Fruit fly (Drosophila melanogaster) whole organism, embryonic: Measurements from ENCODE around the gene CG31204.

Source experiments
- Awh ChIP-seq: fragments of 200-800 bp; sonication (Bioruptor generic); IDR thresholded peaks from 2 replicates; pipeline ENCODE4, ENCODE4 v1.3.6; 2022; ENCODE audit warnings: missing biosample characterization, missing genetic modification characterization
- Bdp1 ChIP-seq: fragments of 200-800 bp; sonication (Bioruptor generic); optimal IDR thresholded peaks from 3 replicates; lab custom pipeline; 2016; ENCODE audit warnings: missing biosample characterization, missing genetic modification characterization
- CG10321 ChIP-seq: fragments of 200-800 bp; sonication (Bioruptor generic); IDR thresholded peaks from 2 replicates; pipeline ENCODE4 v1.3.6; 2022; ENCODE audit warnings: missing biosample characterization, missing genetic modification characterization
- CG10431 ChIP-seq: fragments of 200-800 bp; sonication (Bioruptor generic); optimal IDR thresholded peaks from 3 replicates; lab custom pipeline; 2018; ENCODE audit warnings: missing biosample characterization, mild to moderate bottlenecking, missing genetic modification characterization
- CG10462 ChIP-seq: fragments of 200-800 bp; sonication (Bioruptor generic); optimal IDR thresholded peaks from 2 replicates; lab custom pipeline; 2016; ENCODE audit warnings: missing biosample characterization, missing genetic modification characterization
- CG12104 ChIP-seq: fragments of 200-800 bp; sonication (Bioruptor generic); optimal IDR thresholded peaks from 3 replicates; lab custom pipeline; 2016; ENCODE audit warnings: missing biosample characterization, missing genetic modification characterization
- CG12942 ChIP-seq: fragments of 200-800 bp; sonication (Bioruptor generic); optimal IDR thresholded peaks from 3 replicates; lab custom pipeline; 2016; ENCODE audit warnings: missing biosample characterization, missing genetic modification characterization
- CG13775 ChIP-seq: fragments of 200-800 bp; sonication (Bioruptor generic); optimal IDR thresholded peaks from 3 replicates; lab custom pipeline; 2017; ENCODE audit warnings: missing biosample characterization, mild to moderate bottlenecking, missing genetic modification characterization
- CG1602 ChIP-seq: fragments of 200-800 bp; sonication (Bioruptor generic); optimal IDR thresholded peaks from 3 replicates; lab custom pipeline; 2016; ENCODE audit warnings: missing biosample characterization, missing genetic modification characterization
- CG17328 ChIP-seq: fragments of 200-800 bp; sonication (Bioruptor generic); IDR thresholded peaks from 2 replicates; pipeline ENCODE4 v1.3.6; 2022; ENCODE audit warnings: missing biosample characterization, missing genetic modification characterization
- CG1792 ChIP-seq: fragments of 200-800 bp; sonication (Bioruptor generic); optimal IDR thresholded peaks from 2 replicates; lab custom pipeline; 2016; ENCODE audit warnings: missing biosample characterization, missing genetic modification characterization
- CG2889 ChIP-seq: fragments of 200-800 bp; sonication (Bioruptor generic); IDR thresholded peaks from 3 replicates; pipeline ENCODE4 v1.3.6; 2022; ENCODE audit warnings: missing biosample characterization, missing genetic modification characterization
- CG3847 ChIP-seq: fragments of 200-800 bp; sonication (Bioruptor generic); IDR thresholded peaks from 2 replicates; pipeline ENCODE4 v1.3.6; 2022; ENCODE audit warnings: missing biosample characterization, missing genetic modification characterization
- CG6254 ChIP-seq: fragments of 200-800 bp; sonication (Bioruptor generic); optimal IDR thresholded peaks from 3 replicates; lab custom pipeline; 2017; ENCODE audit warnings: mild to moderate bottlenecking, missing biosample characterization, missing genetic modification reagents, missing genetic modification characterization
- CG6854 ChIP-seq: fragments of 200-800 bp; sonication (Bioruptor generic); optimal IDR thresholded peaks from 3 replicates; lab custom pipeline; 2017; ENCODE audit warnings: missing biosample characterization, mild to moderate bottlenecking, missing genetic modification characterization
- CG7745 ChIP-seq: fragments of 200-800 bp; sonication (Bioruptor generic); optimal IDR thresholded peaks from 2 replicates; lab custom pipeline; 2018; ENCODE audit warnings: missing biosample characterization, mild to moderate bottlenecking, missing genetic modification characterization, moderate library complexity
- CG8924 ChIP-seq: fragments of 200-800 bp; optimal IDR thresholded peaks from 3 replicates; lab custom pipeline; 2019; ENCODE audit warnings: missing biosample characterization, mild to moderate bottlenecking, missing genetic modification characterization, moderate library complexity
- CG9215 ChIP-seq: fragments of 200-800 bp; sonication (Bioruptor generic); IDR thresholded peaks from 2 replicates; pipeline ENCODE4 v1.3.6; 2022; ENCODE audit warnings: missing biosample characterization, missing genetic modification characterization
- CG9727 ChIP-seq: fragments of 200-800 bp; sonication (Bioruptor generic); optimal IDR thresholded peaks from 3 replicates; lab custom pipeline; 2017; ENCODE audit warnings: missing biosample characterization, mild to moderate bottlenecking, missing genetic modification characterization
- CrebB ChIP-seq: fragments of 200-800 bp; sonication (Bioruptor generic); optimal IDR thresholded peaks from 3 replicates; lab custom pipeline; 2018; ENCODE audit warnings: missing biosample characterization, mild to moderate bottlenecking, missing genetic modification characterization
- D ChIP-seq, 2 experiments: fragments of 200-800 bp in 1 of 2; fragments of >200 bp in 1 of 2; sonication (Bioruptor generic) in 1 of 2; optimal IDR thresholded peaks; 2 replicates in 1 of 2; 3 replicates in 1 of 2; lab custom pipeline; 2017; ENCODE audit warnings: mild to moderate bottlenecking in 1 of 2, missing biosample characterization in 1 of 2, missing genetic modification characterization in 1 of 2, missing genetic modification reagents in 1 of 2
- Dad ChIP-seq: fragments of 200-800 bp; sonication (Bioruptor generic); optimal IDR thresholded peaks from 3 replicates; lab custom pipeline; 2016; ENCODE audit warnings: missing biosample characterization, missing genetic modification characterization
- Gug ChIP-seq: fragments of 200-800 bp; sonication (Bioruptor generic); IDR thresholded peaks from 4 replicates; pipeline ENCODE4 v1.3.6; 2022; ENCODE audit warnings: missing biosample characterization, missing genetic modification characterization
- HLH4C ChIP-seq: fragments of 200-800 bp; sonication (Bioruptor generic); IDR thresholded peaks from 3 replicates; pipeline ENCODE4 v1.3.6; 2022; ENCODE audit warnings: missing biosample characterization, missing genetic modification characterization; ENCODE audit not compliant: partially characterized antibody
- HLHmδ ChIP-seq: fragments of 200-800 bp; sonication (Bioruptor generic); optimal IDR thresholded peaks from 2 replicates; lab custom pipeline; 2018; ENCODE audit warnings: missing biosample characterization, mild to moderate bottlenecking, missing genetic modification characterization, moderate library complexity
- HmgD ChIP-seq: fragments of 200-800 bp; sonication (Bioruptor generic); optimal IDR thresholded peaks from 3 replicates; lab custom pipeline; 2016; ENCODE audit warnings: missing biosample characterization, missing genetic modification characterization
- Hr39 ChIP-seq: fragments of >200 bp; optimal IDR thresholded peaks from 2 replicates; lab custom pipeline; 2017
- NFAT ChIP-seq: fragments of 200-800 bp; sonication (Bioruptor generic); IDR thresholded peaks from 2 replicates; pipeline ENCODE4 v1.3.6; 2022; ENCODE audit warnings: missing biosample characterization, missing genetic modification characterization
- Sry-β ChIP-seq: fragments of 200-800 bp; sonication (Bioruptor generic); optimal IDR thresholded peaks from 2 replicates; lab custom pipeline; 2018; ENCODE audit warnings: missing biosample characterization, mild to moderate bottlenecking, missing genetic modification characterization, moderate library complexity
- corto ChIP-seq: fragments of 200-800 bp; sonication (Bioruptor generic); optimal IDR thresholded peaks from 2 replicates; lab custom pipeline; 2016; ENCODE audit warnings: missing biosample characterization, mild to moderate bottlenecking, missing genetic modification characterization, moderate library complexity
- fd64A ChIP-seq: fragments of 200-800 bp; sonication (Bioruptor generic); optimal IDR thresholded peaks from 3 replicates; lab custom pipeline; 2018; ENCODE audit warnings: missing biosample characterization, mild to moderate bottlenecking, missing genetic modification characterization
- fru ChIP-seq: fragments of >200 bp; optimal IDR thresholded peaks from 2 replicates; lab custom pipeline; 2017
- gcm2 ChIP-seq: fragments of 200-800 bp; sonication (Bioruptor generic); optimal IDR thresholded peaks from 2 replicates; lab custom pipeline; 2016; ENCODE audit warnings: missing biosample characterization, missing genetic modification characterization
- gsb-n ChIP-seq: fragments of 200-800 bp; sonication (Bioruptor generic); optimal IDR thresholded peaks from 3 replicates; lab custom pipeline; 2018; ENCODE audit warnings: missing biosample characterization, mild to moderate bottlenecking, missing genetic modification characterization
- her ChIP-seq: fragments of 200-800 bp; sonication (Bioruptor generic); optimal IDR thresholded peaks from 2 replicates; lab custom pipeline; 2016; ENCODE audit warnings: missing biosample characterization, missing genetic modification characterization
- lmd ChIP-seq: fragments of 200-800 bp; sonication (Bioruptor generic); IDR thresholded peaks from 2 replicates; pipeline ENCODE4 v1.3.6; 2022; ENCODE audit warnings: missing biosample characterization, missing genetic modification characterization
- mld ChIP-seq: fragments of 200-800 bp; sonication (Bioruptor generic); IDR thresholded peaks from 3 replicates; pipeline ENCODE4 v1.3.6; 2022; ENCODE audit warnings: missing biosample characterization, missing genetic modification characterization; ENCODE audit not compliant: partially characterized antibody
- pan ChIP-seq, 4 experiments: fragments of >200 bp in 3 of 4; fragments of 200-800 bp in 1 of 4; sonication (Bioruptor generic) in 1 of 4; optimal IDR thresholded peaks in 3 of 4; IDR thresholded peaks in 1 of 4; 2 replicates each; pipeline versions ENCODE4 v1.3.6 to Lab custom; 2017 to 2022; ENCODE audit warnings: missing biosample characterization in 2 of 4, missing genetic modification characterization in 2 of 4, mixed read lengths in 1 of 4
- peb ChIP-seq: fragments of 200-800 bp; sonication (Bioruptor generic); IDR thresholded peaks from 2 replicates; pipeline ENCODE4 v1.3.6; 2022; ENCODE audit warnings: missing biosample characterization, missing genetic modification characterization
- slbo ChIP-seq: fragments of 200-800 bp; sonication (Bioruptor generic); IDR thresholded peaks from 2 replicates; pipeline ENCODE4 v1.3.6; 2022; ENCODE audit warnings: missing biosample characterization, missing genetic modification characterization
- stc ChIP-seq: fragments of 200-800 bp; sonication (Bioruptor generic); IDR thresholded peaks from 2 replicates; pipeline ENCODE4 v1.3.6; 2022; ENCODE audit warnings: missing biosample characterization, missing genetic modification characterization
- stwl ChIP-seq: fragments of 200-800 bp; sonication (Bioruptor generic); optimal IDR thresholded peaks from 3 replicates; lab custom pipeline; 2018; ENCODE audit warnings: missing biosample characterization, mild to moderate bottlenecking, missing genetic modification characterization, moderate library complexity
- tup ChIP-seq: fragments of 200-800 bp; sonication (Bioruptor generic); optimal IDR thresholded peaks from 2 replicates; lab custom pipeline; 2016; ENCODE audit warnings: missing biosample characterization, mild to moderate bottlenecking, missing genetic modification characterization, moderate library complexity
- usp ChIP-seq: fragments of >200 bp; optimal IDR thresholded peaks from 2 replicates; lab custom pipeline; 2017; ENCODE audit warnings: missing biosample characterization, missing genetic modification characterization
- zfh2 ChIP-seq: fragments of 200-800 bp; sonication (Bioruptor generic); optimal IDR thresholded peaks from 2 replicates; lab custom pipeline; 2016; ENCODE audit warnings: missing biosample characterization, missing genetic modification characterization

The CG31204 gene

DNA sequence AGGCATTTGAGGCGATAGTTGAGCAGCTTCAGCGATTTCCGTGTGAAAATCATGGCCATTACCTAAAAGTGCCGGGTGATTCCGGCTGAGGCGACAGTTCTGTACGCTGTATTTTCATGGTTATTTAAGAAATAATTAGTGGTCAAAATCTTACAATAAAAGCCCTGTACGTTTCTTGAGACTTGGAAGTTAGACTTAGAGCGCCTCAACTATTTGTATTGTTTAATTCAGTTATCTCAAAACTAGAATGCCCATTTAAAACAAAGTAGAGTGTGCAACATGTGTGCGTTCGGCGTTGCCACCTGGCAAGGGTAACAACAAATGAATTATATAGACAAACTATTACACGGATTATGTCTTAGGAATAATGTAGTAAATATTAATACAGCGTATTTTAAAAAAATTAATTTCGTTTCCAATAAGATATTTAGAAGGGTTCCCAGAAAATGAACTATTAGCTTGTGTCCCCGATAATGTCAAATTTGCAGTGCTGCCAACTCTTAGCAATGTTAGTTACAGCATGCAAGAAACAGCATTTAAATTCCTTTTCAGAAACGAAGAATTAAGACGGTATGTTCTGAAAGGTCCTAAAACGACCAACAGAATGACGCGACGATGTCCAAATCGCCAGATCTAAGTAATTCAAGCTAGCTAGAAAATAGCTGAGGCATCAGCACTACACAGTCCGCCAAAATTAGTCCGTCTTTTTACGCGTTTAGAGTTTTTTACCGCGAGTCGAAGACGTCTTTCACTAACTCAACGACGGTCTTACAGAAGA is 11.4 kb upstream of the CG31204 start, which contains the start of gene Gprk2 (continued):
- TF ChIP-seq CG3847 (GFP tag; lab: Robert Waterston, UW): peak; percentile 100
- peak; percentile 100 for TF ChIP-seq CG6854 (GFP tag; lab: Kevin White, UChicago)
- TF ChIP-seq CG1792 (GFP tag; lab: Kevin White, UChicago): peak; percentile 100
- TF ChIP-seq Awh: peak; percentile 100
- peak; percentile 100 for TF ChIP-seq stc (GFP tag; lab: Robert Waterston, UW)
- TF ChIP-seq lmd (GFP tag; lab: Robert Waterston, UW): peak; percentile 100
- TF ChIP-seq tup (GFP tag; lab: Kevin White, UChicago): peak; percentile 100
- peak; percentile 100 for TF ChIP-seq CG1602 (GFP tag; lab: Kevin White, UChicago)
- peak; percentile 93 for TF ChIP-seq CG10321 (GFP tag; lab: Robert Waterston, UW)
- TF ChIP-seq Bdp1: peak; percentile 97
- no peak for TF ChIP-seq fru (lab: Kevin White, UChicago)
- no peak for TF ChIP-seq HLH4C (GFP tag; lab: Robert Waterston, UW)
- TF ChIP-seq HLHmδ (GFP tag; lab: Kevin White, UChicago): no peak
- peak; percentile 97 for TF ChIP-seq CG10431 (GFP tag; lab: Kevin White, UChicago)
- peak; percentile 81 for TF ChIP-seq stwl (tag; lab: Kevin White, UChicago)
- TF ChIP-seq gcm2 (GFP tag; lab: Kevin White, UChicago): peak; percentile 99
- TF ChIP-seq mld (GFP tag; lab: Robert Waterston, UW): no peak
- peak; percentile 100 for TF ChIP-seq CG13775 (GFP tag; lab: Kevin White, UChicago)
- peak; percentile 98 for TF ChIP-seq CG6254 (GFP tag; lab: Kevin White, UChicago)
- peak; percentile 100 for TF ChIP-seq slbo
- no peak for TF ChIP-seq Hr39
- peak; percentile 100 for TF ChIP-seq CG12942
- no peak for TF ChIP-seq usp (GFP tag; lab: Kevin White, UChicago)
- TF ChIP-seq her (GFP tag; lab: Kevin White, UChicago): peak; percentile 99
- no peak for TF ChIP-seq pan (optimal IDR thresholded peaks at IDR 0.05; lab: Kevin White, UChicago)
- TF ChIP-seq pan (GFP tag; optimal IDR thresholded peaks at IDR 0.05 in 1 of 2, IDR thresholded peaks at IDR 0.05 in 1 of 2): peak in 1 of 2 experiments; percentile 100
- TF ChIP-seq gsb-n: peak; percentile 100
- TF ChIP-seq CG17328 (GFP tag; lab: Robert Waterston, UW): peak; percentile 100
- peak; percentile 9 for TF ChIP-seq D (optimal IDR thresholded peaks at IDR 0.05; lab: Kevin White, UChicago)
- peak; percentile 100 for TF ChIP-seq D (GFP tag; optimal IDR thresholded peaks at IDR 0.05; lab: Kevin White, UChicago)
- TF ChIP-seq CG10462 (GFP tag; lab: Kevin White, UChicago): peak; percentile 100
- peak; percentile 100 for TF ChIP-seq CrebB (tag; lab: Kevin White, UChicago)
- peak; percentile 100 for TF ChIP-seq CG9727 (GFP tag; lab: Kevin White, UChicago)
- peak; percentile 100 for TF ChIP-seq peb (GFP tag; lab: Robert Waterston, UW)
- TF ChIP-seq fd64A (GFP tag; lab: Kevin White, UChicago): peak; percentile 100
- TF ChIP-seq Sry-β (GFP tag; lab: Kevin White, UChicago): peak; percentile 97
- peak; percentile 100 for TF ChIP-seq corto (GFP tag; lab: Kevin White, UChicago)
- TF ChIP-seq CG7745 (tag; lab: Kevin White, UChicago): peak; percentile 92
- TF ChIP-seq CG9215 (GFP tag; lab: Robert Waterston, UW): peak; percentile 99
- peak; percentile 100 for TF ChIP-seq CG2889 (GFP tag; lab: Robert Waterston, UW)
- peak; percentile 100 for TF ChIP-seq Gug (GFP tag; lab: Robert Waterston, UW)
- peak; percentile 99 for TF ChIP-seq CG12104 (GFP tag; lab: Kevin White, UChicago)
- TF ChIP-seq zfh2: peak; percentile 100
- TF ChIP-seq CG8924 (tag; lab: Kevin White, UChicago): peak; percentile 100
- TF ChIP-seq Dad (GFP tag; lab: Kevin White, UChicago): peak; percentile 100
- TF ChIP-seq NFAT (GFP tag; lab: Robert Waterston, UW): peak; percentile 100
- peak; percentile 100 for TF ChIP-seq HmgD (GFP tag; lab: Kevin White, UChicago)
